ENCODE assay signal across 5 fruit fly cellular contexts in the genomic region with DNA sequence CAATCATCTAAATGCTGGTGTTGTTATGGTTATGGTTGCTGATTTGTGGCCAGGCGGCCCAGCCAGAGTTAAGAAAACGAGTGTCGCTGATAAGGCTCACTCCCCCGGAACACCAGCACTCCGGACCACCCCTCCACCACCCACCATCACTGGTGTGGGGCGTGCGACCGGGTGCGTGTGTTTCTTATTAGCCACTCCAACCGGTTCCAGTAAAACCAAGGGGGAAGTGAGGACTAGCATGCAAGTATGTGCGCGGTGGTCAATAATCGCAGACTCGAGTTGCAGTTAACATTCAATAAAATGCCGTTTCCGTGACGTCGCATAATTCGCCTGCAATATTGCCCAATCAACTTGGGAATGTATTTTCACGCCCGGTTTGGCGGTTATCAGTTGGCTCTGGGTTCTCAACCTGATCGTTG.
A peak's percentile ranks its signal among the peaks of the same experiment; 100 is the strongest.
TF ChIP-seq lines count a peak whose summit lies in the region.

No protein-coding gene starts in this region.

- TF ChIP-seq CTCF in whole organism, embryonic (GFP tag; optimal IDR thresholded peaks at IDR 0.05; lab: Kevin White, UChicago), result no peak

TF ChIP-seq in whole organism, adult, 20 proteins besides CTCF, POLR2A, EP300 and RAD21:
- TF ChIP-seq cnc (optimal IDR thresholded peaks at IDR 0.05; lab: Kevin White, UChicago) (no peak), Mnt (GFP tag; optimal IDR thresholded peaks at IDR 0.05; lab: Kevin White, UChicago) (peak; percentile 74), cic (GFP tag; optimal IDR thresholded peaks at IDR 0.05; lab: Kevin White, UChicago) (peak; percentile 72)
TF ChIP-seq in whole organism, adult: peak in this region for 2.

TF ChIP-seq in whole organism, embryonic, 481 proteins besides CTCF, POLR2A, EP300 and RAD21 (continues in another document):
- TF ChIP-seq br (optimal IDR thresholded peaks at IDR 0.05; lab: Kevin White, UChicago) (no peak), NC2α (GFP tag; optimal IDR thresholded peaks at IDR 0.05; lab: Kevin White, UChicago) (no peak), unpg (GFP tag; optimal IDR thresholded peaks at IDR 0.05; lab: Kevin White, UChicago) (no peak), sc (optimal IDR thresholded peaks at IDR 0.05; lab: Kevin White, UChicago) (no peak), sc (GFP tag; optimal IDR thresholded peaks at IDR 0.05; lab: Kevin White, UChicago) (no peak), CG4328 (GFP tag; optimal IDR thresholded peaks at IDR 0.05; lab: Kevin White, UChicago) (no peak), CG2199 (GFP tag; IDR thresholded peaks at IDR 0.05; lab: Robert Waterston, UW) (0 out of 3 replicates have a peak, but pooled peaks have one; percentile 49), mirr (GFP tag; optimal IDR thresholded peaks at IDR 0.05; lab: Kevin White, UChicago) (peak; percentile 73), sqz (GFP tag; optimal IDR thresholded peaks at IDR 0.05; lab: Kevin White, UChicago) (no peak), exex (tag; optimal IDR thresholded peaks at IDR 0.05; lab: Kevin White, UChicago) (peak; percentile 80), CG3065 (GFP tag; optimal IDR thresholded peaks at IDR 0.05; lab: Kevin White, UChicago) (no peak), kah (GFP tag; optimal IDR thresholded peaks at IDR 0.05; lab: Kevin White, UChicago) (no peak), ranshi (GFP tag; IDR thresholded peaks at IDR 0.05; lab: Robert Waterston, UW) (no peak), CG15601 (tag; optimal IDR thresholded peaks at IDR 0.05; lab: Kevin White, UChicago) (no peak), CG10959 (GFP tag; IDR thresholded peaks at IDR 0.05; lab: Robert Waterston, UW) (no peak), Oaz (GFP tag; IDR thresholded peaks at IDR 0.05; lab: Robert Waterston, UW) (no peak), CG15479 (GFP tag; optimal IDR thresholded peaks at IDR 0.05; lab: Kevin White, UChicago) (no peak), CG18476 (GFP tag; optimal IDR thresholded peaks at IDR 0.05; lab: Kevin White, UChicago) (no peak), sisA (GFP tag; IDR thresholded peaks at IDR 0.05; lab: Robert Waterston, UW) (no peak), eve (GFP tag; optimal IDR thresholded peaks at IDR 0.05; lab: Kevin White, UChicago) (no peak), row (GFP tag; IDR thresholded peaks at IDR 0.05; lab: Robert Waterston, UW) (no peak), Nf-YA (GFP tag; IDR thresholded peaks at IDR 0.05; lab: Robert Waterston, UW) (no peak)

TF ChIP-seq in whole organism, prepupa, 60 proteins besides CTCF, POLR2A, EP300 and RAD21:
- no peak for TF ChIP-seq CG6854 (GFP tag; optimal IDR thresholded peaks at IDR 0.05; lab: Kevin White, UChicago)
- no peak for TF ChIP-seq CG8119 (GFP tag; IDR thresholded peaks at IDR 0.05; lab: Robert Waterston, UW)
- TF ChIP-seq Sox102F (GFP tag; optimal IDR thresholded peaks at IDR 0.05; lab: Kevin White, UChicago), result no peak
- TF ChIP-seq CG6163 (GFP tag; IDR thresholded peaks at IDR 0.05; lab: Robert Waterston, UW), result 0 out of 3 replicates have a peak, but pooled peaks have one; percentile 39
- no peak for TF ChIP-seq fkh (GFP tag; optimal IDR thresholded peaks at IDR 0.05; lab: Kevin White, UChicago)
- TF ChIP-seq svp (GFP tag; lab: Kevin White, UChicago), result peak; percentile 95
- TF ChIP-seq vri (GFP tag; optimal IDR thresholded peaks at IDR 0.05; lab: Kevin White, UChicago), result peak; percentile 79
- TF ChIP-seq Hr39 (GFP tag; optimal IDR thresholded peaks at IDR 0.05; lab: Kevin White, UChicago), result no peak

TF ChIP-seq in whole organism, pupa, 21 proteins besides CTCF, POLR2A, EP300 and RAD21:
- TF ChIP-seq EcR (GFP tag; optimal IDR thresholded peaks at IDR 0.05; lab: Kevin White, UChicago), result peak; percentile 67
- no peak for TF ChIP-seq Pif1B (GFP tag; optimal IDR thresholded peaks at IDR 0.05; lab: Kevin White, UChicago)
- TF ChIP-seq gl (tag; optimal IDR thresholded peaks at IDR 0.05; lab: Kevin White, UChicago), result no peak
- 0 out of 3 replicates have a peak, but pooled peaks have one; percentile 35 for TF ChIP-seq CG4496 (GFP tag; IDR thresholded peaks at IDR 0.05; lab: Robert Waterston, UW)
- TF ChIP-seq CG13204 (GFP tag; optimal IDR thresholded peaks at IDR 0.05; lab: Kevin White, UChicago), result no peak

TF ChIP-seq in whole organism, wandering third instar larva, 38 proteins besides CTCF, POLR2A, EP300 and RAD21:
- no peak for TF ChIP-seq Rel (GFP tag; optimal IDR thresholded peaks at IDR 0.05; lab: Kevin White, UChicago)
- peak; percentile 58 for TF ChIP-seq Rel (tag; optimal IDR thresholded peaks at IDR 0.05; lab: Kevin White, UChicago)
- TF ChIP-seq psq (GFP tag; optimal IDR thresholded peaks at IDR 0.05; lab: Kevin White, UChicago), result peak; percentile 29
- no peak for TF ChIP-seq dsf (GFP tag; optimal IDR thresholded peaks at IDR 0.05; lab: Kevin White, UChicago; ENCODE audit: borderline replicate concordance)
- no peak for TF ChIP-seq pan (optimal IDR thresholded peaks at IDR 0.05; lab: Kevin White, UChicago)
- TF ChIP-seq lola (GFP tag; optimal IDR thresholded peaks at IDR 0.05; lab: Kevin White, UChicago), result no peak
- no peak for TF ChIP-seq dmrt93B (GFP tag; optimal IDR thresholded peaks at IDR 0.05; lab: Kevin White, UChicago)
- peak; percentile 18 for TF ChIP-seq Sp1 (GFP tag; optimal IDR thresholded peaks at IDR 0.05; lab: Kevin White, UChicago)
- TF ChIP-seq foxo (GFP tag; optimal IDR thresholded peaks at IDR 0.05; lab: Kevin White, UChicago), result no peak
- TF ChIP-seq jim (GFP tag; optimal IDR thresholded peaks at IDR 0.05; lab: Kevin White, UChicago), result no peak
- peak; percentile 88 for TF ChIP-seq h (GFP tag; optimal IDR thresholded peaks at IDR 0.05; lab: Kevin White, UChicago)
- no peak for TF ChIP-seq sv (GFP tag; optimal IDR thresholded peaks at IDR 0.05; lab: Kevin White, UChicago)
- TF ChIP-seq Jra (GFP tag; optimal IDR thresholded peaks at IDR 0.05; lab: Kevin White, UChicago), result no peak
- TF ChIP-seq rgr (GFP tag; optimal IDR thresholded peaks at IDR 0.05; lab: Kevin White, UChicago), result no peak
- TF ChIP-seq HLH106 (tag; optimal IDR thresholded peaks at IDR 0.05; lab: Kevin White, UChicago), result no peak
- TF ChIP-seq Hr78 (GFP tag; optimal IDR thresholded peaks at IDR 0.05; lab: Kevin White, UChicago), result no peak
- no peak for TF ChIP-seq OdsH (GFP tag; optimal IDR thresholded peaks at IDR 0.05; lab: Kevin White, UChicago)
- TF ChIP-seq CG32264 (GFP tag; optimal IDR thresholded peaks at IDR 0.05; lab: Kevin White, UChicago), result no peak
- TF ChIP-seq Mio (GFP tag; optimal IDR thresholded peaks at IDR 0.05; lab: Kevin White, UChicago), result no peak
- TF ChIP-seq woc (GFP tag; optimal IDR thresholded peaks at IDR 0.05; lab: Kevin White, UChicago), result no peak
- TF ChIP-seq Myc (optimal IDR thresholded peaks at IDR 0.05; lab: Kevin White, UChicago), result no peak
- no peak for TF ChIP-seq GATAd (GFP tag; optimal IDR thresholded peaks at IDR 0.05; lab: Kevin White, UChicago)
- TF ChIP-seq ey (GFP tag; optimal IDR thresholded peaks at IDR 0.05; lab: Kevin White, UChicago), result no peak
- peak; percentile 94 for TF ChIP-seq Vsx2 (GFP tag; optimal IDR thresholded peaks at IDR 0.05; lab: Kevin White, UChicago; ENCODE audit: partially characterized antibody)
- no peak for TF ChIP-seq fru (GFP tag; optimal IDR thresholded peaks at IDR 0.05; lab: Kevin White, UChicago)
- no peak for TF ChIP-seq tai (GFP tag; optimal IDR thresholded peaks at IDR 0.05; lab: Kevin White, UChicago)
- no peak for TF ChIP-seq N (GFP tag; optimal IDR thresholded peaks at IDR 0.05; lab: Kevin White, UChicago)
- TF ChIP-seq br (GFP tag; optimal IDR thresholded peaks at IDR 0.05; lab: Kevin White, UChicago), result peak; percentile 33
